Worm (Caenorhabditis elegans) whole organism, early embryonic: ENCODE data around the gene arrd-8.

Experiments
- B0310.2 ChIP-seq: sonication (generic microtip); optimal IDR thresholded peaks from 2 replicates; lab custom pipeline; 2016; ENCODE audit warnings: mild to moderate bottlenecking, missing genetic modification characterization, missing compliant biosample characterization
- F13C5.2 ChIP-seq: sonication (generic microtip); optimal IDR thresholded peaks from 2 replicates; lab custom pipeline; 2017; ENCODE audit warnings: mild to moderate bottlenecking, missing genetic modification characterization, inconsistent platforms, missing compliant biosample characterization
- aly-1 ChIP-seq: sonication (generic microtip); optimal IDR thresholded peaks from 2 replicates; lab custom pipeline; 2016; ENCODE audit warnings: missing genetic modification characterization, missing compliant biosample characterization
- ama-1 ChIP-seq: fragments of 150-350 bp; optimal IDR thresholded peaks from 2 replicates; lab custom pipeline; 2014
- ceh-13 ChIP-seq: fragments of 200-800 bp; sonication (Bioruptor generic); optimal IDR thresholded peaks from 2 replicates; lab custom pipeline; 2018; ENCODE audit warnings: mild to moderate bottlenecking, missing genetic modification characterization, missing compliant biosample characterization
- ceh-36 ChIP-seq: sonication (generic microtip); optimal IDR thresholded peaks from 2 replicates; lab custom pipeline; 2016; ENCODE audit warnings: missing genetic modification characterization, inconsistent platforms, missing compliant biosample characterization
- ets-7 ChIP-seq: sonication (generic microtip); optimal IDR thresholded peaks from 2 replicates; lab custom pipeline; 2016; ENCODE audit warnings: missing genotype, missing genetic modification characterization, missing compliant biosample characterization
- flt-1 ChIP-seq: fragments of 200-800 bp; sonication (Bioruptor generic); IDR thresholded peaks from 2 replicates; pipeline ENCODE4 v1.3.6; 2022; ENCODE audit warnings: missing genetic modification characterization, missing compliant biosample characterization
- hmbx-1 ChIP-seq: sonication (generic microtip); optimal IDR thresholded peaks from 2 replicates; lab custom pipeline; 2016; ENCODE audit warnings: mild to moderate bottlenecking, missing genetic modification characterization, missing compliant biosample characterization
- hmg-4 ChIP-seq: fragments of 200-800 bp; sonication (Bioruptor generic); optimal IDR thresholded peaks from 2 replicates; lab custom pipeline; 2018; ENCODE audit warnings: mild to moderate bottlenecking, missing genetic modification characterization, missing compliant biosample characterization
- hnd-1 ChIP-seq: sonication (generic microtip); optimal IDR thresholded peaks from 2 replicates; lab custom pipeline; 2016; ENCODE audit warnings: missing genetic modification characterization, missing compliant biosample characterization
- pes-1 ChIP-seq: fragments of 200-800 bp; sonication (Bioruptor generic); IDR thresholded peaks from 2 replicates; pipeline ENCODE4 v1.3.6; 2022; ENCODE audit warnings: missing genetic modification reagents, missing genetic modification characterization, missing compliant biosample characterization
- scrt-1 ChIP-seq: fragments of 200-800 bp; sonication (Bioruptor generic); IDR thresholded peaks from 2 replicates; pipeline ENCODE4 v1.3.6; 2022; ENCODE audit warnings: missing genetic modification characterization, missing compliant biosample characterization
- sea-1 ChIP-seq: fragments of 200-800 bp; sonication (Bioruptor generic); conservative IDR thresholded peaks from 2 replicates; pipeline ENCODE4 v1.3.6; 2022; ENCODE audit warnings: missing genetic modification characterization, missing compliant biosample characterization
- tbx-11 ChIP-seq: fragments of 200-800 bp; sonication (Bioruptor generic); IDR thresholded peaks from 2 replicates; pipeline ENCODE4 v1.3.6; 2022; ENCODE audit warnings: missing genetic modification characterization, missing compliant biosample characterization
- tbx-37 ChIP-seq: fragments of 200-800 bp; sonication (Bioruptor generic); conservative IDR thresholded peaks from 2 replicates; pipeline ENCODE4 v1.3.6; 2022; ENCODE audit warnings: missing genetic modification reagents, missing genetic modification characterization, missing compliant biosample characterization
- tra-4 ChIP-seq: sonication (generic microtip); optimal IDR thresholded peaks from 2 replicates; lab custom pipeline; 2017; ENCODE audit warnings: missing genetic modification characterization, missing compliant biosample characterization

Gene arrd-8

DNA sequence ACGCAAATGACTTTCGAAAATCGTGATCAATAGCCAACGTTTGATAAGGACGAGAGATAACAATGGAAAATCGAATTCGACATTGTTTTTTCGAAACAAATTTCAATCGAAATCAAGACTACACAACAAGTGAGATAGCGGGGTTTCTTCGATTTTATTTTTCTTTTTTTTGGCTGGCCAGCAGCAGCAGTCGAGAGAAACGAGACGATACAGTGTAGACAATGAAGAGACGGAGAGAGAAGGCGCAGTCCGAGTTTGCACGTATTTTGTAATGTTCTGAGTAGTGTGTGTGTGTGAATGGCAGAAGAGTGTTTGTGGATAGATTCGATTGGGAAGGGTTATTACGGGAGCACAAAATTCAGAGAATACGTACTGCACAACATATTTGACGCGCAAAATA lies 24.7 kb upstream of the arrd-8 start:
- TF ChIP-seq pes-1 (GFP tag; lab: Robert Waterston, UW) (no peak), hmg-4 (GFP tag; lab: Kevin White, UChicago) (no peak), F13C5.2 (tag; lab: Kevin White, UChicago) (peak; percentile 23), hnd-1 (no peak), tbx-11 (no peak), flt-1 (no peak), ceh-36 (tag; lab: Kevin White, UChicago) (no peak)

- TF ChIP-seq aly-1 (tag; lab: Kevin White, UChicago) (no peak), ets-7 (no peak), hmbx-1 (tag; lab: Kevin White, UChicago) (no peak), scrt-1 (GFP tag; lab: Robert Waterston, UW) (no peak), tbx-37 (GFP tag; lab: Robert Waterston, UW) (no peak), ceh-36 (tag; lab: Kevin White, UChicago) (no peak), sea-1 (no peak)
These were observed 23.8 kb upstream of the arrd-8 start for ce11 chrII:12041116-12041515.

DNA sequence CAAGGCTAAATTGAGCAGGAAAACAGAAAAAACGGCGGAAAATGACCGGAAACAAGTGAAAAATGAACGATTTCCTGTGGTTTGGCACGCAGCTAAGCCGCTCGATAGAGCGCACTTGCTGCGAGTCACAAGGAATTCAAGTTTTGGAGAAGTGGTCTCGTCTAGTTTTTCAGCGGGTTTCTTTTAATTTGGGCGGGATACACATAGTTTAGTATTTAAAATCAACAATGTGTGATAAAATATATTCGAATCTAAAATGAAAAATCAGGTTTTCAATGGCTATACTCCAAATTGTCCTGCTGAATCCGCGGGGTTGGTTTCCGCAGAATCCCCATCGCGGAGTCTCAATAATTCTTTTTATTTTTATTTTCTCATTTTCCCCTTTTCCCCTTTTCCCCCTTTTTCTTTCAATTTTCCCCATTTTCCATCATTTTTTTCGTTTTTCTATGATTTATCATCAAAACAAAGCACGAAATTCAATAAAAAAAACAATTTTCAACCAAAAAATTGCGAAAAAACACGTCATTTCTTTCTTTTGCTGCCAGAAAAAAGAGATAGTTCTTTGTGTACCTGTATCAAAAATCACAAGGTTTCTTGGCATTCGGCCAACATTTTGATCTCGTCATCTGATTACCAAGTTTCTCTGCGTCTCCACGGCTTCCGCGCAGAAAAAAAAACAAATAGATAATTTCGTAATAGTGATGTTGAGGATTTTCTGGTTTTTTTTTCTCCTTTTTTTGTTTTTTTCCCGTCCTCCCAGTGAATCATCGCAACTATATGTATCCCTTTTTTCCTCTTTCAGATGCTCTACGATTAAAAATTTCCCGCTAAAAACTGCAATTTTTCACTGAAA lies 22.6 kb upstream of the arrd-8 start, which contains the start of gene ippk-1:
Gene ippk-1, plus strand, starts transcription at position 803 of the 853 bp plus-strand sequence.
- TF ChIP-seq aly-1 (tag; lab: Kevin White, UChicago) (no peak), hnd-1 (peak; percentile 46), scrt-1 (GFP tag; lab: Robert Waterston, UW) (no peak), pes-1 (GFP tag; lab: Robert Waterston, UW) (peak; percentile 79), flt-1 (no peak; the same call in 1 of the 2 replicates), F13C5.2 (tag; lab: Kevin White, UChicago) (peak; percentile 71), tra-4 (tag; lab: Kevin White, UChicago) (peak; percentile 44), B0310.2 (tag; lab: Kevin White, UChicago) (peak; percentile 68), ceh-36 (tag; lab: Kevin White, UChicago) (no peak), ceh-13 (GFP tag; lab: Kevin White, UChicago) (peak; percentile 40), tbx-37 (GFP tag; lab: Robert Waterston, UW) (no peak), sea-1 (peak; percentile 74; the same call in 1 of the 2 replicates), tbx-11 (0 out of 2 replicates have a peak, but pooled peaks have one; percentile 54), hmbx-1 (tag; lab: Kevin White, UChicago) (no peak), ets-7 (peak; percentile 73), ama-1 (lab: Kevin White, UChicago) (no peak), hmg-4 (GFP tag; lab: Kevin White, UChicago) (peak; percentile 51)

- TF ChIP-seq hnd-1 (no peak), pes-1 (GFP tag; lab: Robert Waterston, UW) (no peak), tbx-11 (no peak), hmbx-1 (tag; lab: Kevin White, UChicago) (no peak), hmg-4 (GFP tag; lab: Kevin White, UChicago) (no peak), sea-1 (no peak), ceh-13 (GFP tag; lab: Kevin White, UChicago) (no peak)
These were observed 15.6 kb upstream of the arrd-8 start, which contains the start of gene nadk-2 for ce11 chrII:12049281-12049680. TSS of gene nadk-2 (plus strand) at chrII:12049581.

- TF ChIP-seq tbx-37 (GFP tag; lab: Robert Waterston, UW) = no peak
These were observed 14.3 kb upstream of the arrd-8 start for ce11 chrII:12050607-12051006.

- no peak for TF ChIP-seq scrt-1 (GFP tag; lab: Robert Waterston, UW)
- no peak for TF ChIP-seq ceh-13 (GFP tag; lab: Kevin White, UChicago)
- no peak for TF ChIP-seq hnd-1
These were observed 13.3 kb upstream of the arrd-8 start for ce11 chrII:12051601-12052000.

- TF ChIP-seq ceh-13 (GFP tag; lab: Kevin White, UChicago) = no peak
- TF ChIP-seq aly-1 (tag; lab: Kevin White, UChicago) = no peak
- no peak for TF ChIP-seq scrt-1 (GFP tag; lab: Robert Waterston, UW)
- TF ChIP-seq B0310.2 (tag; lab: Kevin White, UChicago) = no peak
- TF ChIP-seq ceh-36 (tag; lab: Kevin White, UChicago) = no peak
- TF ChIP-seq hmbx-1 (tag; lab: Kevin White, UChicago) = no peak
- TF ChIP-seq ets-7 = no peak
- no peak for TF ChIP-seq pes-1 (GFP tag; lab: Robert Waterston, UW)
- no peak for TF ChIP-seq flt-1
- no peak for TF ChIP-seq ama-1 (lab: Kevin White, UChicago)
- TF ChIP-seq hmg-4 (GFP tag; lab: Kevin White, UChicago) = no peak
- no peak for TF ChIP-seq hnd-1
- no peak for TF ChIP-seq tbx-37 (GFP tag; lab: Robert Waterston, UW)
These were observed 12.7 kb upstream of the arrd-8 start for ce11 chrII:12052136-12052535.

ce11 chrII:12052924-12053323 lies 12.0 kb upstream of the arrd-8 start:
- no peak for TF ChIP-seq F13C5.2 (tag; lab: Kevin White, UChicago)
- TF ChIP-seq hmbx-1 (tag; lab: Kevin White, UChicago) = no peak
